Fruit fly (Drosophila melanogaster) whole organism, embryonic: Measurements from ENCODE around the gene CG43350.

Experiments
- ATbp ChIP-seq: fragments of 200-800 bp; sonication (Bioruptor generic); optimal IDR thresholded peaks from 2 replicates; lab custom pipeline; 2017; ENCODE audit warnings: missing biosample characterization, mild to moderate bottlenecking, missing genetic modification characterization, missing genetic modification reagents
- B-H2 ChIP-seq: fragments of 200-800 bp; sonication (Bioruptor generic); optimal IDR thresholded peaks from 2 replicates; lab custom pipeline; 2018; ENCODE audit warnings: missing biosample characterization, mild to moderate bottlenecking, missing genetic modification characterization
- BEAF-32 ChIP-seq: fragments of 200-800 bp; sonication (Bioruptor generic); optimal IDR thresholded peaks from 3 replicates; lab custom pipeline; 2017; ENCODE audit warnings: missing biosample characterization, missing genetic modification characterization, mild to moderate bottlenecking, moderate library complexity, missing genetic modification reagents
- BtbVII ChIP-seq: fragments of 200-800 bp; sonication (Bioruptor generic); optimal IDR thresholded peaks from 3 replicates; lab custom pipeline; 2017; ENCODE audit warnings: missing biosample characterization, mild to moderate bottlenecking, missing genetic modification characterization
- CG11085 ChIP-seq: fragments of 200-800 bp; sonication (Bioruptor generic); IDR thresholded peaks from 2 replicates; pipeline ENCODE4 v1.3.6; 2022; ENCODE audit warnings: missing biosample characterization, missing genetic modification characterization
- CG11247 ChIP-seq: fragments of 200-800 bp; sonication (Bioruptor generic); IDR thresholded peaks from 2 replicates; pipeline ENCODE4 v1.3.6; 2022; ENCODE audit warnings: missing biosample characterization, missing genetic modification characterization
- CG11723 ChIP-seq: fragments of 200-800 bp; sonication (Bioruptor generic); optimal IDR thresholded peaks from 2 replicates; lab custom pipeline; 2017; ENCODE audit warnings: missing biosample characterization, mild to moderate bottlenecking, missing genetic modification characterization
- CG12744 ChIP-seq: fragments of 200-800 bp; sonication (Bioruptor generic); optimal IDR thresholded peaks from 2 replicates; lab custom pipeline; 2016; ENCODE audit warnings: missing biosample characterization, missing genetic modification characterization
- CG14014 ChIP-seq: fragments of 200-800 bp; sonication (Bioruptor generic); IDR thresholded peaks from 2 replicates; pipeline ENCODE4 v1.3.6; 2022; ENCODE audit warnings: missing biosample characterization, missing genetic modification characterization
- CG14050 ChIP-seq: fragments of 200-800 bp; sonication (Bioruptor generic); IDR thresholded peaks from 3 replicates; pipeline ENCODE4 v1.3.6; 2022; ENCODE audit warnings: missing biosample characterization, missing genetic modification characterization
- CG14441 ChIP-seq: fragments of 200-800 bp; sonication (Bioruptor generic); IDR thresholded peaks from 2 replicates; pipeline ENCODE4 v1.3.6; 2022; ENCODE audit warnings: missing biosample characterization, missing genetic modification characterization
- CG14710 ChIP-seq: fragments of 200-800 bp; sonication (Bioruptor generic); optimal IDR thresholded peaks from 3 replicates; lab custom pipeline; 2019; ENCODE audit warnings: missing biosample characterization, mild to moderate bottlenecking, missing genetic modification characterization, moderate library complexity
- CG14860 ChIP-seq: fragments of 200-800 bp; sonication (Bioruptor generic); IDR thresholded peaks from 3 replicates; pipeline ENCODE4 v1.3.6; 2022; ENCODE audit warnings: missing biosample characterization, missing genetic modification characterization; ENCODE audit not compliant: partially characterized antibody
- CG15514 ChIP-seq: fragments of 200-800 bp; sonication (Bioruptor generic); optimal IDR thresholded peaks from 3 replicates; lab custom pipeline; 2017; ENCODE audit warnings: missing biosample characterization, missing genetic modification characterization, mild to moderate bottlenecking, moderate library complexity, missing genetic modification reagents
- CG1602 ChIP-seq: fragments of 200-800 bp; sonication (Bioruptor generic); optimal IDR thresholded peaks from 3 replicates; lab custom pipeline; 2016; ENCODE audit warnings: missing biosample characterization, missing genetic modification characterization
- CG2116 ChIP-seq: fragments of 200-800 bp; sonication (Bioruptor generic); optimal IDR thresholded peaks from 3 replicates; lab custom pipeline; 2018; ENCODE audit warnings: missing biosample characterization, mild to moderate bottlenecking, missing genetic modification characterization
- CG2120 ChIP-seq: fragments of 200-800 bp; sonication (Bioruptor generic); optimal IDR thresholded peaks from 3 replicates; lab custom pipeline; 2016; ENCODE audit warnings: missing biosample characterization, missing genetic modification characterization
- CG34422 ChIP-seq: fragments of 200-800 bp; sonication (Bioruptor generic); IDR thresholded peaks from 3 replicates; pipeline ENCODE4 v1.3.6; 2022; ENCODE audit warnings: missing biosample characterization, missing genetic modification characterization
- CG3995 ChIP-seq: fragments of 200-800 bp; sonication (Bioruptor generic); optimal IDR thresholded peaks from 3 replicates; lab custom pipeline; 2016; ENCODE audit warnings: missing biosample characterization, missing genetic modification characterization
- CG4328 ChIP-seq: fragments of 200-800 bp; sonication (Bioruptor generic); optimal IDR thresholded peaks from 3 replicates; lab custom pipeline; 2017; ENCODE audit warnings: missing biosample characterization, missing genetic modification reagents, missing genetic modification characterization
- CG6791 ChIP-seq: fragments of 200-800 bp; sonication (Bioruptor generic); IDR thresholded peaks from 3 replicates; pipeline ENCODE4 v1.3.6; 2022; ENCODE audit warnings: missing biosample characterization, missing genetic modification characterization; ENCODE audit not compliant: partially characterized antibody
- CG7271 ChIP-seq: fragments of 200-800 bp; sonication (Bioruptor generic); optimal IDR thresholded peaks from 2 replicates; lab custom pipeline; 2018; ENCODE audit warnings: missing biosample characterization, mild to moderate bottlenecking, missing genetic modification characterization, moderate library complexity
- CG8388 ChIP-seq: fragments of 200-800 bp; sonication (Bioruptor generic); optimal IDR thresholded peaks from 2 replicates; lab custom pipeline; 2019; ENCODE audit warnings: missing biosample characterization, mild to moderate bottlenecking, missing genetic modification characterization, moderate library complexity
- D19A ChIP-seq: fragments of 200-800 bp; optimal IDR thresholded peaks from 3 replicates; lab custom pipeline; 2019; ENCODE audit warnings: missing biosample characterization, mild to moderate bottlenecking, missing genetic modification characterization, moderate library complexity
- Drgx ChIP-seq: fragments of 200-800 bp; sonication (Bioruptor generic); IDR thresholded peaks from 2 replicates; pipeline ENCODE4 v1.3.6; 2022; ENCODE audit warnings: missing biosample characterization, missing genetic modification characterization
- Eip74EF ChIP-seq, 2 experiments: fragments of 200-800 bp in 1 of 2; fragments of >200 bp in 1 of 2; sonication (Bioruptor generic) in 1 of 2; optimal IDR thresholded peaks; 2 replicates each; lab custom pipeline; 2017 to 2019; ENCODE audit warnings: missing biosample characterization in 2 of 2, missing genetic modification characterization in 2 of 2, mild to moderate bottlenecking in 1 of 2, moderate library complexity in 1 of 2
- Fer3 ChIP-seq: fragments of 200-800 bp; sonication (Bioruptor generic); optimal IDR thresholded peaks from 2 replicates; lab custom pipeline; 2018; ENCODE audit warnings: missing biosample characterization, mild to moderate bottlenecking, missing genetic modification characterization, moderate library complexity
- Hey ChIP-seq: fragments of 200-800 bp; sonication (Bioruptor generic); optimal IDR thresholded peaks from 3 replicates; lab custom pipeline; 2018; ENCODE audit warnings: missing biosample characterization, mild to moderate bottlenecking, missing genetic modification characterization
- Hr3 ChIP-seq: fragments of 200-800 bp; sonication (Bioruptor generic); optimal IDR thresholded peaks from 3 replicates; lab custom pipeline; 2016; ENCODE audit warnings: missing biosample characterization, missing genetic modification characterization
- Lpt ChIP-seq: fragments of >200 bp; optimal IDR thresholded peaks from 2 replicates; lab custom pipeline; 2018; ENCODE audit warnings: missing biosample characterization, missing genetic modification characterization
- NfI ChIP-seq: fragments of 200-800 bp; sonication (Bioruptor generic); optimal IDR thresholded peaks from 3 replicates; lab custom pipeline; 2018; ENCODE audit warnings: missing biosample characterization, mild to moderate bottlenecking, missing genetic modification characterization, moderate library complexity
- Rx ChIP-seq: fragments of 200-800 bp; sonication (Bioruptor generic); IDR thresholded peaks from 2 replicates; pipeline ENCODE4 v1.3.6; 2022; ENCODE audit warnings: missing biosample characterization, missing genetic modification characterization
- Sox102F ChIP-seq: fragments of 200-800 bp; sonication (Bioruptor generic); optimal IDR thresholded peaks from 2 replicates; lab custom pipeline; 2018; ENCODE audit warnings: missing biosample characterization, mild to moderate bottlenecking, missing genetic modification characterization, moderate library complexity
- YL-1 ChIP-seq: fragments of 200-800 bp; sonication (Bioruptor generic); optimal IDR thresholded peaks from 3 replicates; lab custom pipeline; 2017; ENCODE audit warnings: missing biosample characterization, mild to moderate bottlenecking, missing genetic modification characterization
- ab ChIP-seq: fragments of 200-800 bp; sonication (Bioruptor generic); optimal IDR thresholded peaks from 2 replicates; lab custom pipeline; 2016; ENCODE audit warnings: missing biosample characterization, missing genetic modification characterization
- ara ChIP-seq: fragments of 200-800 bp; sonication (Bioruptor generic); IDR thresholded peaks from 2 replicates; pipeline ENCODE4 v1.3.6; 2022; ENCODE audit warnings: missing biosample characterization, missing genetic modification characterization
- ato ChIP-seq: fragments of 200-800 bp; sonication (Bioruptor generic); IDR thresholded peaks from 2 replicates; pipeline ENCODE4 v1.3.6; 2022; ENCODE audit warnings: missing biosample characterization, missing genetic modification characterization; ENCODE audit not compliant: partially characterized antibody
- danr ChIP-seq: fragments of 200-800 bp; sonication (Bioruptor generic); IDR thresholded peaks from 2 replicates; pipeline ENCODE4 v1.3.6; 2022; ENCODE audit warnings: missing biosample characterization, missing genetic modification characterization
- dpn ChIP-seq, 2 experiments: fragments of 200-800 bp; sonication (Bioruptor generic); optimal IDR thresholded peaks; 3 replicates each; lab custom pipeline; 2016; ENCODE audit warnings: missing biosample characterization in 2 of 2, missing genetic modification characterization in 2 of 2
- dysf ChIP-seq: fragments of 200-800 bp; sonication (Bioruptor generic); IDR thresholded peaks from 3 replicates; pipeline ENCODE4 v1.3.6; 2022; ENCODE audit warnings: missing biosample characterization, missing genetic modification characterization
- en ChIP-seq: fragments of 200-800 bp; sonication (Bioruptor generic); optimal IDR thresholded peaks from 2 replicates; lab custom pipeline; 2016; ENCODE audit warnings: missing biosample characterization, missing genetic modification characterization
- hkb ChIP-seq, 2 experiments: fragments of 200-800 bp in 1 of 2; fragments of >200 bp in 1 of 2; sonication (Bioruptor generic) in 1 of 2; IDR thresholded peaks in 1 of 2; optimal IDR thresholded peaks in 1 of 2; 2 replicates each; pipeline versions ENCODE4 v1.3.6 to Lab custom; 2017 to 2022; ENCODE audit warnings: missing biosample characterization in 1 of 2, missing genetic modification characterization in 1 of 2
- hth ChIP-seq: fragments of >200 bp; optimal IDR thresholded peaks from 2 replicates; lab custom pipeline; 2017; ENCODE audit warnings: inconsistent platforms
- lola ChIP-seq, 3 experiments: fragments of >200 bp in 2 of 3; fragments of 200-800 bp in 1 of 3; sonication (Bioruptor generic) in 1 of 3; optimal IDR thresholded peaks; 2 replicates each; lab custom pipeline; 2017 to 2019; ENCODE audit warnings: missing biosample characterization in 3 of 3, missing genetic modification characterization in 3 of 3, mild to moderate bottlenecking in 1 of 3, moderate library complexity in 1 of 3
- maf-S ChIP-seq: fragments of 200-800 bp; sonication (Bioruptor generic); optimal IDR thresholded peaks from 2 replicates; lab custom pipeline; 2016; ENCODE audit warnings: missing biosample characterization, missing genetic modification characterization
- mirr ChIP-seq: fragments of 200-800 bp; sonication (Bioruptor generic); optimal IDR thresholded peaks from 3 replicates; lab custom pipeline; 2018; ENCODE audit warnings: missing biosample characterization, mild to moderate bottlenecking, missing genetic modification characterization
- pnt ChIP-seq: fragments of 200-800 bp; sonication (Bioruptor generic); optimal IDR thresholded peaks from 3 replicates; lab custom pipeline; 2016; ENCODE audit warnings: missing biosample characterization, missing genetic modification characterization
- prd ChIP-seq, 3 experiments: fragments of >200 bp in 2 of 3; fragments of 200-800 bp in 1 of 3; sonication (Bioruptor generic) in 1 of 3; optimal IDR thresholded peaks in 2 of 3; IDR thresholded peaks in 1 of 3; 2 replicates in 2 of 3; 3 replicates in 1 of 3; pipeline versions ENCODE4 v1.3.6 to Lab custom; 2017 to 2022; ENCODE audit warnings: missing biosample characterization in 1 of 3, missing genetic modification characterization in 1 of 3
- so ChIP-seq: fragments of 200-800 bp; sonication (Bioruptor generic); IDR thresholded peaks from 3 replicates; pipeline ENCODE4 v1.3.6; 2022; ENCODE audit warnings: missing biosample characterization, missing genetic modification characterization
- wek ChIP-seq: fragments of 200-800 bp; sonication (Bioruptor generic); optimal IDR thresholded peaks from 3 replicates; lab custom pipeline; 2018; ENCODE audit warnings: missing biosample characterization, mild to moderate bottlenecking, missing genetic modification characterization, moderate library complexity

Gene CG43350

DNA sequence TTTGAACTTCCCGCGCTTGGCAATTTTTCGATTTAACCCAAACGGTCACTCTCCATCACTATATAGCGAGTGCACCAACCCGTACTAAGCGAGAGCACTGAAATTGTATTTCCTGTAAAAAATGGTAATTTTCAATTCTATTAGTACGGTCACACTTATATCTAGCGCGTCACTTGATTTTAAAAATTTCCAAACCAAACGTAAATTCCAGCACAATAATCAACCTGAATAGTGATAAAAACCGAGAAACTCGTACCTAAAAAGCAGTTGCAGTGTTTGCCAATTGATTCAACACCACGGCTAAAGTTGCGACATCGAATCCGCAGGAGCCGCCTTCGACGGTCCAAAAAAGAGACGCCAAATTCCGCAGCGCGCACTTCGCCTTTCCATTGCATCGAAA, 18.7 kb upstream of the CG43350 start, which contains the start of gene Cks30A (continued):
- TF ChIP-seq Lpt (GFP tag; lab: Kevin White, UChicago) (no peak), Hey (tag; lab: Kevin White, UChicago) (no peak), maf-S (GFP tag; lab: Kevin White, UChicago) (peak; percentile 1), CG34422 (GFP tag; lab: Robert Waterston, UW) (no peak), ATbp (GFP tag; lab: Kevin White, UChicago) (no peak), CG11723 (GFP tag; lab: Kevin White, UChicago) (no peak), CG8388 (GFP tag; lab: Kevin White, UChicago) (no peak), NfI (GFP tag; lab: Kevin White, UChicago) (no peak), YL-1 (GFP tag; lab: Kevin White, UChicago) (peak; percentile 27), Hr3 (GFP tag; lab: Kevin White, UChicago) (no peak), B-H2 (no peak), pnt (GFP tag; lab: Kevin White, UChicago) (no peak), dpn (GFP tag; optimal IDR thresholded peaks at IDR 0.05; lab: Kevin White, UChicago) (no peak), danr (no peak), CG3995 (GFP tag; lab: Kevin White, UChicago) (peak; percentile 31), Drgx (GFP tag; lab: Robert Waterston, UW) (no peak), CG6791 (GFP tag; lab: Robert Waterston, UW) (peak; percentile 57; the same call in 2 of the 3 replicates), BEAF-32 (GFP tag; lab: Kevin White, UChicago) (peak; percentile 47), CG14860 (GFP tag; lab: Robert Waterston, UW) (peak; percentile 56), CG12744 (GFP tag; lab: Kevin White, UChicago) (no peak), prd (optimal IDR thresholded peaks at IDR 0.05; lab: Kevin White, UChicago) (no peak), prd (GFP tag; IDR thresholded peaks at IDR 0.05; lab: Robert Waterston, UW) (no peak), ab (GFP tag; lab: Kevin White, UChicago) (no peak), Eip74EF (GFP tag; optimal IDR thresholded peaks at IDR 0.05; lab: Kevin White, UChicago) (no peak), hkb (optimal IDR thresholded peaks at IDR 0.05; lab: Kevin White, UChicago) (peak; percentile 15), hkb (GFP tag; IDR thresholded peaks at IDR 0.05; lab: Robert Waterston, UW) (no peak), BtbVII (no peak), Fer3 (tag; lab: Kevin White, UChicago) (no peak), CG14014 (GFP tag; lab: Robert Waterston, UW) (no peak), ara (no peak), Sox102F (GFP tag; lab: Kevin White, UChicago) (no peak), CG14710 (tag; lab: Kevin White, UChicago) (no peak), so (GFP tag; lab: Robert Waterston, UW) (no peak), CG11085 (GFP tag; lab: Robert Waterston, UW) (no peak), CG4328 (GFP tag; lab: Kevin White, UChicago) (no peak), CG7271 (tag; lab: Kevin White, UChicago) (no peak), CG15514 (GFP tag; lab: Kevin White, UChicago) (peak; percentile 59), CG11247 (no peak), CG1602 (GFP tag; lab: Kevin White, UChicago) (no peak), dysf (no peak), Rx (no peak), D19A (no peak), en (GFP tag; lab: Kevin White, UChicago) (no peak), CG2120 (GFP tag; lab: Kevin White, UChicago) (no peak), CG14441 (no peak), CG14050 (GFP tag; lab: Robert Waterston, UW) (no peak), lola (GFP tag; optimal IDR thresholded peaks at IDR 0.05; lab: Kevin White, UChicago) (no peak), CG2116 (peak; percentile 59), hth (no peak), mirr (GFP tag; lab: Kevin White, UChicago) (no peak), ato (no peak), wek (GFP tag; lab: Kevin White, UChicago) (no peak)
